Fruit fly (Drosophila melanogaster): Measurements from ENCODE around the gene RpL3.

The RpL3 gene

DNA sequence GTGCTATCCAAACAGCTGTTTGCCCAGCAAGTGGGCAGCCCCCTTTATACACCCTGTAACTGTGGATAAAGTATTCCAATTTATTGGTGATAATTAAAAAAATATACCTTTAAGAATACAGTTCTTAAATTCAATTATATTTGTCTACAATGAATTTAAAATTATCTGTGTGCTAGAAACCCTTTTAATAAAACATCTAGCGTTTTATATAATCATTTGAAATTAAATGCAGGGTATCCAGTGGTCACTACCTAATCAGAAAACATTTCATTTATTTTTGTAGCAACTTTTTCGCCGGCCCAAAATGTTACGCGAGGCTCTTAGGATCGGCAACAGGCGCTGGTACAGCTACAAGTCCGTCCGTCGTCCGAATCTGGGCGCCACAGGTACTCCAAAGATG is 4.8 kb downstream of the RpL3 start, which contains the start of gene CG17726:
TSS of gene CG17726 (plus strand) at position 267 of the 400 bp plus-strand sequence.
- TF ChIP-seq CG34367 (tag; optimal IDR thresholded peaks at IDR 0.05) (peak; percentile 97), CG14655 (GFP tag; optimal IDR thresholded peaks at IDR 0.05) (no peak), Pif1B (GFP tag; optimal IDR thresholded peaks at IDR 0.05) (no peak), CG12605 (GFP tag; IDR thresholded peaks at IDR 0.05) (peak; percentile 99), CG8159 (tag; optimal IDR thresholded peaks at IDR 0.05) (peak; percentile 98), D1 (tag; optimal IDR thresholded peaks at IDR 0.05) (no peak), CG8301 (tag; optimal IDR thresholded peaks at IDR 0.05) (peak; percentile 96), CG4496 (GFP tag; IDR thresholded peaks at IDR 0.05) (peak; percentile 99), CG32121 (GFP tag; IDR thresholded peaks at IDR 0.05) (peak; percentile 97), CG17806 (tag; optimal IDR thresholded peaks at IDR 0.05) (peak; percentile 95), gl (tag; optimal IDR thresholded peaks at IDR 0.05) (peak; percentile 90), fd96Ca (GFP tag; IDR thresholded peaks at IDR 0.05) (peak; percentile 69; the same call in 2 of the 3 replicates), Ets98B (GFP tag; IDR thresholded peaks at IDR 0.05) (peak; percentile 98), Pif1A (GFP tag; optimal IDR thresholded peaks at IDR 0.05) (no peak), CG10348 (GFP tag; IDR thresholded peaks at IDR 0.05) (peak; percentile 81), CG9948 (tag; optimal IDR thresholded peaks at IDR 0.05) (peak; percentile 95), rn (GFP tag; IDR thresholded peaks at IDR 0.05) (peak; percentile 95), CG13204 (GFP tag; optimal IDR thresholded peaks at IDR 0.05) (no peak), CG15710 (tag; optimal IDR thresholded peaks at IDR 0.05) (peak; percentile 98), EcR (GFP tag; optimal IDR thresholded peaks at IDR 0.05) (peak; percentile 42), Snoo (tag; optimal IDR thresholded peaks at IDR 0.05) (peak; percentile 98)

DNA sequence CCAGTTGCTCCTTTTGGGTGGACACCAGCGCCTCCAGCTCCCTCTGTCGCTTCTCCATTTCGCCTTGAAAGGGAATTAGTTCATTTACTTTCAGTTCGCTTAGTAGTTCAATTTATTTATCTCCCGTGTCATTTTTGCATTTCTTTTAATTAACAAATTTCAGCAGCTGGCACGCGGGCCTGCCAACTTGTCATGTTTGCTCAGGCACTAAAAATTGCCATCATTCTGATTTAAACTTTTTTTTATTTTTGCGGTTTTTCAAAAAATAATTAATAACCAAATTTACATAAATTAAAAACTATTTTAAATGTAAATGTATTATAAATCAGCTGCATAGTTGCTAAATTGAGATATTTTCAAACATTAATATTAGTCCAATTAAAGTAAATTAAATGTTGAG is 8.7 kb downstream of the RpL3 start, which contains the start of gene GCC88:
TSS of gene GCC88 (minus strand) at position 209 of the 400 bp plus-strand sequence.
- TF ChIP-seq Snoo (tag; optimal IDR thresholded peaks at IDR 0.05) (no peak), CG13204 (GFP tag; optimal IDR thresholded peaks at IDR 0.05) (no peak), rn (GFP tag; IDR thresholded peaks at IDR 0.05) (no peak), CG32121 (GFP tag; IDR thresholded peaks at IDR 0.05) (no peak), D1 (tag; optimal IDR thresholded peaks at IDR 0.05) (no peak), EcR (GFP tag; optimal IDR thresholded peaks at IDR 0.05) (no peak), CG10348 (GFP tag; IDR thresholded peaks at IDR 0.05) (no peak), CG34367 (tag; optimal IDR thresholded peaks at IDR 0.05) (no peak), CG15710 (tag; optimal IDR thresholded peaks at IDR 0.05) (no peak)

DNA sequence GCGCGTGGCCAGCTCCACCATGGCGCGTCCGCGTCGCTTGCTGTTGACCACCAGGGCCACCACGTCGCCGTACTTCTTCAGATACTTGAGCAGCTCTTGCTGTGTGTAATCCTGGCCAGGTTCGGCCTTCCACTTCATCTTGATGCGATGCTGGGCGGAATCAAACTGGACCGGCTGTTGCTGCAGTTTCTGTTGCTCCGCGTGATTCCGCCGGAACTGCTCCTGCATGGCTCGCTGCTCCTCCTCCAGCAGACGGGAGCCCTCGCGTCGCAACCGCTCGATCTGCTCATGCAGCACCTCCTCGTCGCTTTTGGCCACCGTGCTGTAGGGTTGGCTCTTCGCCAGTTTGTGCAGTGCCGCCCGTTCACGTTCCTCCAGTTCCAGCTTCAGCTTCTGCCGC is 9.3 kb downstream of the RpL3 start:
- no peak for TF ChIP-seq Ets98B (GFP tag; IDR thresholded peaks at IDR 0.05)
- TF ChIP-seq Snoo (tag; optimal IDR thresholded peaks at IDR 0.05) = no peak
- no peak for TF ChIP-seq CG34367 (tag; optimal IDR thresholded peaks at IDR 0.05)
- no peak for TF ChIP-seq Pif1A (GFP tag; optimal IDR thresholded peaks at IDR 0.05)
- no peak for TF ChIP-seq CG14655 (GFP tag; optimal IDR thresholded peaks at IDR 0.05)
- no peak for TF ChIP-seq fd96Ca (GFP tag; IDR thresholded peaks at IDR 0.05)
- TF ChIP-seq CG13204 (GFP tag; optimal IDR thresholded peaks at IDR 0.05) = no peak
- no peak for TF ChIP-seq EcR (GFP tag; optimal IDR thresholded peaks at IDR 0.05)
- TF ChIP-seq D1 (tag; optimal IDR thresholded peaks at IDR 0.05) = no peak
- no peak for TF ChIP-seq rn (GFP tag; IDR thresholded peaks at IDR 0.05)
- TF ChIP-seq CG9948 (tag; optimal IDR thresholded peaks at IDR 0.05) = no peak
- TF ChIP-seq CG32121 (GFP tag; IDR thresholded peaks at IDR 0.05) = no peak
- TF ChIP-seq CG12605 (GFP tag; IDR thresholded peaks at IDR 0.05) = no peak

DNA sequence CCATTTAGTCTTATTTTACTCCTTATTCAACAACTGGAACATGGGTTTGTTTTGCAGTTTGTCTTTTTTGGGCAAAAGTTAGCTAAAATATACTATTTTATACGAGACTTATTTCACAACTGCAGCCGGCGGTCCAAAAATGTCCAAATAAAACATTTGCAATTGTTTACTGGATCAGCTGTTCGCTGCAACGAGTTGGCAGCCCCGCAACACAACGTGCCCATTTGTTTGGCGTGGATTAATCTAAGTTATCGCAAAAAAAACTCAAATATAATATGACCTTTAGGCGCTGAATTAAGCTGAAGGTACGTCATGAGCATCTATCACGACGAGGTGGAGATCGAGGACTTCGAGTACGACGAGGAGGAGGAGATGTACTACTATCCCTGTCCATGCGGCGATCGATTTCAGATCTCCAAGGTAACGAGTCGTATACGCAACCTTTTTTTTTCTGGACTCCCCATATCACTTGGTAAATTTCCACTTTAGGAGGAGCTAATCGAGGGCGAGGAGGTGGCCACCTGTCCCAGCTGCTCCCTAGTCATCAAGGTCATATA is 10.1 kb downstream of the RpL3 start, which contains the start of the genes CG17187 and Dph3:
TSS of gene CG17187 (minus strand) at position 175 of the 557 bp plus-strand sequence.
TSS of gene Dph3 (plus strand) at position 208 of the 557 bp plus-strand sequence.
- TF ChIP-seq CG34367 (tag; optimal IDR thresholded peaks at IDR 0.05) (no peak), CG15710 (tag; optimal IDR thresholded peaks at IDR 0.05) (no peak), CG8301 (tag; optimal IDR thresholded peaks at IDR 0.05) (no peak), EcR (GFP tag; optimal IDR thresholded peaks at IDR 0.05) (no peak), CG4496 (GFP tag; IDR thresholded peaks at IDR 0.05) (no peak), gl (tag; optimal IDR thresholded peaks at IDR 0.05) (no peak), Pif1B (GFP tag; optimal IDR thresholded peaks at IDR 0.05) (no peak), CG17806 (tag; optimal IDR thresholded peaks at IDR 0.05) (no peak), Pif1A (GFP tag; optimal IDR thresholded peaks at IDR 0.05) (no peak), Snoo (tag; optimal IDR thresholded peaks at IDR 0.05) (no peak), CG9948 (tag; optimal IDR thresholded peaks at IDR 0.05) (no peak), CG10348 (GFP tag; IDR thresholded peaks at IDR 0.05) (no peak), CG12605 (GFP tag; IDR thresholded peaks at IDR 0.05) (no peak), D1 (tag; optimal IDR thresholded peaks at IDR 0.05) (no peak)

DNA sequence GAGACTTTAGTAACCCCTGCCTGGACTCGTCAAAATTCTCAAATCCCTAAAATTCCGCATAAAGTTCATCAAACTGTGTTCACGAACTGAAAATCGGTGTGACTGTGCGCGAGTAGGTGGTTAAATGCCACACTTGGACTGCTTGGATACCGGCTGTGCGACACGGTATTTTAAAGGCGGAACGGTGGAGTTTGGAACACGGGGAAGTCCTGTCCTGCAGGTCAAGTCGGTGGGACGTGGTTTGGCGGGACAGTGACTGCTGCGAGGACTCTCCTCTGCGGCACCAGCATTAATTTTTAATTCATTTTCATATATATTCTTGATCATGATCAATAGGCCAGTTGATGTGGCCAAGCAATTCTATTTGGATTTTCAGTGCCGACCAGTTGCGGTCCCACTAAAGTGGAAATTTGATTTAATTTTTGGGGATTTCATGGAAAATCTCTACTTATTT is 13.3 kb downstream of the RpL3 start, which contains the start of the genes Arfip and CG17721:
TSS of gene Arfip (minus strand) at position 96 of the 454 bp plus-strand sequence.
TSS of gene CG17721 (plus strand) at position 223 of the 454 bp plus-strand sequence.
- TF ChIP-seq rn (GFP tag; IDR thresholded peaks at IDR 0.05) (no peak), CG4496 (GFP tag; IDR thresholded peaks at IDR 0.05) (no peak), EcR (GFP tag; optimal IDR thresholded peaks at IDR 0.05) (peak; percentile 88), CG34367 (tag; optimal IDR thresholded peaks at IDR 0.05) (no peak)

DNA sequence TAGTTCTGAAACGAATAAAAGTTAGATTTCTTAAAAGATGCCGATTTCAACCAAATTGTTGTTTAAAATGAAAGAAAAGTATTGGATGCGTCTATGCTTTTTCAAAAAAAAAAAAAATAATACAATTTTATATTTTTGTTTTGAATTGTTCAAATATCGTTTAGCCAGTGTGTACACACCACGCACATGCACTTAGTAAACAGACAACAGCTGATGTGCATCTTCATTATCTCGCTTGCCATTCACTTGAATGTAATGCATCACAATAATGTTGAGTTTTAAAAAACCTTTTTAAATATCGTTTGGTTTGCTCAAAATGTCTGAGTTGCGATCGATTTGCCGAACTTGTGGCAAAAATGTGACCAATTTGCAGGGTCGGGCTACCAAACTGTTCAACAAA is 14.3 kb downstream of the RpL3 start, which contains the start of gene CG31441:
TSS of gene CG31441 (plus strand) at position 246 of the 400 bp plus-strand sequence.
- TF ChIP-seq rn (GFP tag; IDR thresholded peaks at IDR 0.05) = no peak
- no peak for TF ChIP-seq CG32121 (GFP tag; IDR thresholded peaks at IDR 0.05)
- no peak for TF ChIP-seq CG10348 (GFP tag; IDR thresholded peaks at IDR 0.05)
- TF ChIP-seq CG8301 (tag; optimal IDR thresholded peaks at IDR 0.05) = no peak
- TF ChIP-seq CG9948 (tag; optimal IDR thresholded peaks at IDR 0.05) = no peak
- TF ChIP-seq CG12605 (GFP tag; IDR thresholded peaks at IDR 0.05) = no peak
- no peak for TF ChIP-seq CG4496 (GFP tag; IDR thresholded peaks at IDR 0.05)
- no peak for TF ChIP-seq fd96Ca (GFP tag; IDR thresholded peaks at IDR 0.05)
- TF ChIP-seq D1 (tag; optimal IDR thresholded peaks at IDR 0.05) = no peak
- no peak for TF ChIP-seq CG15710 (tag; optimal IDR thresholded peaks at IDR 0.05)
- no peak for TF ChIP-seq Pif1A (GFP tag; optimal IDR thresholded peaks at IDR 0.05)
- TF ChIP-seq CG34367 (tag; optimal IDR thresholded peaks at IDR 0.05) = no peak

Data from whole organism, pupa.